Fruit fly (Drosophila melanogaster): ENCODE measurements around the gene sowah.

The sowah gene

DNA sequence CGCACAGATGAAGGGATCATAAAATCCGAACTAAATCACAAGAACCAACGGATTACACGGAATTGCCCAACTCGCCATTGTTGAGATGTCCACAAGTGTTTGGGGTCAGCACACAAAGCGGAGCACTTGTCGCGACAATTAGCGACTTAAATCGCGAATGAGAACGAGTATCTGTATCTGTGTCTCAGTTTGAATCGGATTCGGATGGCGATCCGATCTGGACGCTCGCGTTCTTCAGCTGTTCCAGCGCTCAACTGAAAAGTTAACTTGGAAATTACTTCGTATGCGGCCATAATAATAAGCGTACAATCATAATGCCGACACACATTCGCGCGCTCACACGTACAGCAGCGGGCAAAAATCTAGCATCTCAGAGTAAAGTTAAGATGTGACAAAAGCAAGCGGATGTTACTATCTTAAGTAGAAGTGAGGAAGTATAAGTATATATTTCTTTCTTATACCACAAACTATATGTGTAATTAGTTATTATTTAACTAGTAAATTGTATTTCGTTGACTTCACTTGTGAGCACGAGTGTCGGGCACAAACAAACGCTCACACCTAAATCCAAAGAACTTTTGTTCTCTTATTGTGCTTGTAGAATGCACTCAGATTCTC lies 81.8 kb downstream of the sowah start, which contains the start of gene CG10660:
TSS of gene CG10660 (minus strand) at position 259 of the 618 bp plus-strand sequence.
- peak; percentile 84 for TF ChIP-seq noc (tag; optimal IDR thresholded peaks at IDR 0.05)

dm6 chr3L:12489952-12490351 lies 82.4 kb downstream of the sowah start:
- TF ChIP-seq noc (tag; optimal IDR thresholded peaks at IDR 0.05): no peak
